Worm (Caenorhabditis elegans): ENCODE data around the gene F59B10.6.

The F59B10.6 gene

DNA sequence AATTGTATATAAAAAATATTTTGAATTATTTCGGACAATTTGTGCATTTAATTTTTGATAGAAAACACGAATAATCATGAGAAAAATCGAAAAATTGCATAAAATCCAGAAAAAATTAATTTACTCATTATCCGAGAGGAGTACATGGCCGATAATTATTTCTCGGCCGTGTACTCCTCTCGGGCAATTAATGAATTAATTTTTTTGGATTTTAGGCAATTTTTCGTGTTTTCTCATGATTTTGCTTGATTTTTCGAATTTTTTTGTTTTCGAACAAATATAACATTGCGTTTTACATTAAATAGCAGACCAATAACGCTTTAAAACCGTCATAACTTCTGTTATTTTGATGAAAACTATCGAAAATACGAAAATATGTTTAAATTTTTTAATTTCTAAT, 13.7 kb upstream of the F59B10.6 start:
- TF ChIP-seq pha-4 (tag; optimal IDR thresholded peaks at IDR 0.05) (no peak), rcor-1 (GFP tag; IDR thresholded peaks at IDR 0.05) (no peak), tlf-1 (GFP tag; optimal IDR thresholded peaks at IDR 0.05) (no peak), ztf-6 (GFP tag; IDR thresholded peaks at IDR 0.05) (no peak), D2030.7 (GFP tag; IDR thresholded peaks at IDR 0.05) (peak; percentile 45), ztf-25 (GFP tag; IDR thresholded peaks at IDR 0.05) (no peak), K11D2.4 (GFP tag; IDR thresholded peaks at IDR 0.05) (0 out of 2 replicates have a peak, but pooled peaks have one; percentile 39), pbrm-1 (GFP tag; IDR thresholded peaks at IDR 0.05) (peak; percentile 38; the same call in 1 of the 2 replicates), F55B11.4 (tag; optimal IDR thresholded peaks at IDR 0.05; ENCODE audit: borderline replicate concordance, insufficient read depth) (no peak), Y79H2A.3 (GFP tag; conservative IDR thresholded peaks at IDR 0.05) (0 out of 2 replicates have a peak, but pooled peaks have one; percentile 53), lin-40 (tag; optimal IDR thresholded peaks at IDR 0.05) (peak; percentile 31), let-607 (tag; optimal IDR thresholded peaks at IDR 0.05) (peak in 1 of 2 experiments; percentile 24), bed-2 (GFP tag; IDR thresholded peaks at IDR 0.05) (peak; percentile 69; the same call in 1 of the 2 replicates), repo-1 (tag; optimal IDR thresholded peaks at IDR 0.05) (no peak), nhr-27 (tag; optimal IDR thresholded peaks at IDR 0.05) (no peak), hlh-12 (tag; optimal IDR thresholded peaks at IDR 0.05) (no peak), aptf-3 (GFP tag; IDR thresholded peaks at IDR 0.05) (no peak), chd-7 (tag; optimal IDR thresholded peaks at IDR 0.05) (no peak), nhr-120 (GFP tag; IDR thresholded peaks at IDR 0.05) (no peak), attf-6 (GFP tag; IDR thresholded peaks at IDR 0.05) (no peak), lsl-1 (GFP tag; optimal IDR thresholded peaks at IDR 0.05) (peak; percentile 4), mes-4 (tag; optimal IDR thresholded peaks at IDR 0.05) (no peak), lin-35 (GFP tag; optimal IDR thresholded peaks at IDR 0.05) (no peak), him-1 (tag; optimal IDR thresholded peaks at IDR 0.05) (no peak), nfyb-1 (GFP tag; IDR thresholded peaks at IDR 0.05) (no peak), ztf-18 (tag; optimal IDR thresholded peaks at IDR 0.05) (no peak), athp-1 (tag; optimal IDR thresholded peaks at IDR 0.05) (peak; percentile 31), nfya-1 (tag; optimal IDR thresholded peaks at IDR 0.05; ENCODE audit: borderline replicate concordance, insufficient read depth) (no peak), nfya-2 (GFP tag; IDR thresholded peaks at IDR 0.05) (no peak), hmg-1.2 (GFP tag; IDR thresholded peaks at IDR 0.05) (no peak), let-526 (GFP tag; IDR thresholded peaks at IDR 0.05) (peak; percentile 70; the same call in 1 of the 2 replicates), nhr-80 (tag; optimal IDR thresholded peaks at IDR 0.05) (no peak), ztf-28 (GFP tag; IDR thresholded peaks at IDR 0.05) (0 out of 2 replicates have a peak, but pooled peaks have one; percentile 46), K12H6.12 (tag; optimal IDR thresholded peaks at IDR 0.05) (no peak), madf-8 (GFP tag; conservative IDR thresholded peaks at IDR 0.05) (peak; percentile 29; the same call in 1 of the 2 replicates), unc-130 (GFP tag; optimal IDR thresholded peaks at IDR 0.05) (peak; percentile 80), attf-3 (GFP tag; conservative IDR thresholded peaks at IDR 0.05) (0 out of 2 replicates have a peak, but pooled peaks have one; percentile 11), B0019.2 (GFP tag; conservative IDR thresholded peaks at IDR 0.05) (no peak), Y56A3A.18 (GFP tag; IDR thresholded peaks at IDR 0.05) (no peak), F33H1.4 (GFP tag; IDR thresholded peaks at IDR 0.05) (peak; percentile 40), Y67H2A.10 (GFP tag; conservative IDR thresholded peaks at IDR 0.05) (no peak), C17E4.6 (GFP tag; IDR thresholded peaks at IDR 0.05) (no peak), dox-1 (GFP tag; IDR thresholded peaks at IDR 0.05) (no peak), tbp1 (GFP tag; optimal IDR thresholded peaks at IDR 0.05) (peak; percentile 32), sea-2 (GFP tag; IDR thresholded peaks at IDR 0.05) (0 out of 2 replicates have a peak, but pooled peaks have one; percentile 40), lin-54 (GFP tag; optimal IDR thresholded peaks at IDR 0.05) (peak; percentile 35), mcd-1 (GFP tag; IDR thresholded peaks at IDR 0.05) (peak; percentile 40; the same call in 1 of the 2 replicates), cebp-1 (GFP tag; IDR thresholded peaks at IDR 0.05) (no peak), cebp-1 (tag; optimal IDR thresholded peaks at IDR 0.05) (peak; percentile 15)

Data from whole organism, young adult.